Worm (Caenorhabditis elegans): Measurements from ENCODE around the gene hot-6.

hot-6 gene

DNA sequence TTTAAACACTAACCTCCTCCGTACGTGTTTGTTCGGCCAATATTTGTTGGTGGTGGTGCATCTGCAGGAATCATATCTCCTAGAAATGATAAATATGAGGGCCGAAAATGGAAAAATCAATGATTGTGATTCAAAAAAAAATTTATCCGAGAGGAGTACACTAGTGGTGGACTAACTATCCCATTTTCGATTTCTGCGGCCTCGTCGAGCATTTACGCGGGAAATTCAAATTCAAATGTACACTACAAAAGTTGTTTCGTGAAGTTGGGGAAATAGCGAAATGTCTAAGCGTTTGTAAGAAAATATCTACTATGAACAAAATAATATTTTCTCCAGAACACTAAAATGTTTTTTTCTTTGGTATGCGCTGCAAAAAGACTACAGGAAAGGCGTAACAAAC lies 6.6 kb upstream of the hot-6 start (continued):
- TF ChIP-seq ceh-32 (tag; optimal IDR thresholded peaks at IDR 0.05; ENCODE audit: poor library complexity) (no peak), jun-1 (tag; optimal IDR thresholded peaks at IDR 0.05) (no peak), daf-19 (GFP tag; conservative IDR thresholded peaks at IDR 0.05) (no peak), mdt-29 (GFP tag; IDR thresholded peaks at IDR 0.05) (no peak), madf-9 (GFP tag; conservative IDR thresholded peaks at IDR 0.05) (0 out of 2 replicates have a peak, but pooled peaks have one; percentile 17), dmd-9 (GFP tag; IDR thresholded peaks at IDR 0.05) (peak; percentile 69), mep-1 (tag; optimal IDR thresholded peaks at IDR 0.05) (peak; percentile 24), mes-2 (tag; optimal IDR thresholded peaks at IDR 0.05; ENCODE audit: poor library complexity, severe bottlenecking) (peak; percentile 97), spr-1 (tag; optimal IDR thresholded peaks at IDR 0.05) (peak; percentile 41), egl-43 (GFP tag; IDR thresholded peaks at IDR 0.05) (no peak), nhr-11 (tag; optimal IDR thresholded peaks at IDR 0.05) (no peak), snpc-1.2 (GFP tag; IDR thresholded peaks at IDR 0.05) (no peak), vab-7 (GFP tag; IDR thresholded peaks at IDR 0.05) (no peak), lin-38 (GFP tag; IDR thresholded peaks at IDR 0.05) (peak; percentile 69), duxl-1 (tag; optimal IDR thresholded peaks at IDR 0.05; ENCODE audit: poor library complexity) (peak; percentile 68), nhr-76 (tag; optimal IDR thresholded peaks at IDR 0.05) (no peak), lim-7 (GFP tag; IDR thresholded peaks at IDR 0.05) (no peak), unc-62 (GFP tag; optimal IDR thresholded peaks at IDR 0.05 in 1 of 2) (no peak), unc-62 (tag; optimal IDR thresholded peaks at IDR 0.05) (no peak), nhr-48 (tag; optimal IDR thresholded peaks at IDR 0.05) (no peak), Y75B8A.6 (GFP tag; IDR thresholded peaks at IDR 0.05) (no peak), T20F7.1 (GFP tag; optimal IDR thresholded peaks at IDR 0.05) (peak; percentile 42), rbr-2 (tag; optimal IDR thresholded peaks at IDR 0.05) (peak; percentile 39), ceh-82 (tag; optimal IDR thresholded peaks at IDR 0.05) (no peak), tag-97 (GFP tag; IDR thresholded peaks at IDR 0.05) (no peak), fkh-10 (GFP tag; optimal IDR thresholded peaks at IDR 0.05) (no peak), lsy-2 (tag; optimal IDR thresholded peaks at IDR 0.05) (peak in 1 of 2 experiments; percentile 70), ztf-7 (tag; optimal IDR thresholded peaks at IDR 0.05) (no peak), Y48G9A.11 (GFP tag; IDR thresholded peaks at IDR 0.05) (no peak), lin-39 (tag; optimal IDR thresholded peaks at IDR 0.05) (no peak), nhr-28 (tag; optimal IDR thresholded peaks at IDR 0.05) (peak; percentile 33), lin-29 (GFP tag; IDR thresholded peaks at IDR 0.05) (no peak), daf-8 (GFP tag; IDR thresholded peaks at IDR 0.05) (no peak), F49E8.2 (tag; optimal IDR thresholded peaks at IDR 0.05; ENCODE audit: borderline replicate concordance) (peak; percentile 27), hlh-30 (tag; optimal IDR thresholded peaks at IDR 0.05; ENCODE audit: insufficient read depth) (peak; percentile 14), zfp-3 (GFP tag; conservative IDR thresholded peaks at IDR 0.05) (0 out of 2 replicates have a peak, but pooled peaks have one; percentile 49), mdl-1 (tag; optimal IDR thresholded peaks at IDR 0.05) (no peak), set-16 (GFP tag; IDR thresholded peaks at IDR 0.05) (no peak), saeg-2 (GFP tag; IDR thresholded peaks at IDR 0.05) (no peak), ZK546.5 (tag; optimal IDR thresholded peaks at IDR 0.05) (no peak), lir-3 (tag; optimal IDR thresholded peaks at IDR 0.05) (no peak), skn-1 (tag; optimal IDR thresholded peaks at IDR 0.05) (no peak), ces-1 (GFP tag; optimal IDR thresholded peaks at IDR 0.05) (no peak), daf-16 (GFP tag; optimal IDR thresholded peaks at IDR 0.05) (no peak), daf-16 (tag; optimal IDR thresholded peaks at IDR 0.05) (peak; percentile 29), ctbp-1 (GFP tag; IDR thresholded peaks at IDR 0.05) (no peak), nhr-6 (tag; optimal IDR thresholded peaks at IDR 0.05) (peak; percentile 46), dve-1 (tag; optimal IDR thresholded peaks at IDR 0.05; ENCODE audit: insufficient read depth) (peak; percentile 42), nhr-77 (tag; optimal IDR thresholded peaks at IDR 0.05) (no peak), ceh-20 (GFP tag; IDR thresholded peaks at IDR 0.05) (no peak), D1046.2 (GFP tag; IDR thresholded peaks at IDR 0.05) (no peak), zfp-2 (tag; optimal IDR thresholded peaks at IDR 0.05) (no peak)
